Fruit fly (Drosophila melanogaster) whole organism: ENCODE measurements around the gene MnM.

Source experiments
- CG8478 ChIP-seq: fragments of >200 bp; optimal IDR thresholded peaks from 2 replicates; lab custom pipeline; 2018; ENCODE audit warnings: inconsistent platforms
- Dll ChIP-seq: fragments of >200 bp; optimal IDR thresholded peaks from 2 replicates; lab custom pipeline; 2017
- EcR ChIP-seq, 2 experiments: fragments of >200 bp; optimal IDR thresholded peaks; 2 replicates each; lab custom pipeline; 2017; ENCODE audit warnings: missing biosample characterization in 2 of 2, missing genetic modification characterization in 2 of 2, missing genetic modification reagents in 2 of 2
- pan ChIP-seq: fragments of >200 bp; optimal IDR thresholded peaks from 2 replicates; lab custom pipeline; 2017
- psq ChIP-seq: fragments of >200 bp; optimal IDR thresholded peaks from 2 replicates; lab custom pipeline; 2017
- usp ChIP-seq: fragments of >200 bp; optimal IDR thresholded peaks from 2 replicates; lab custom pipeline; 2017; ENCODE audit warnings: missing biosample characterization, missing genetic modification characterization, mixed read lengths

MnM gene

DNA sequence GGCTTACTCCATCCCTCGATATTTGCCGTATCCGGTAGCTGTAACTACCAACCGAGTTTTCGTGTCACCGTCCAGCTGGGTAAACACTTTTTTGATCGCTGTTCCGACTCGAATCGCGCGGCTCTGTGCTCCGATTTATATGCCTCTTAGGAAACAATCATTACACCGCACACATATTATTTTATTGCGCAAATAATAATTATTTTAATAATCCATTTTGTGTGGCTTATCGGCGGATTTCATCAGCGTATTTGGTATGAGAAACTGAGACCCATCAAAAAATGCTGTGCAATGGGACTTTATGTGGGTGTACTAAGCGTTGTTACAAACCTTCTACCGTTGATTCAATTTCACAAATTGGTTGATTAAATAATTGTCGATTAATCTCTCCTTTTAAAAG, 24.7 kb upstream of the MnM start, which contains the start of gene CG32271:
Gene CG32271 (minus strand): TSS at position 101 of the 400 bp plus-strand sequence.
- TF ChIP-seq psq (lab: Kevin White, UChicago) = no peak
- no peak for TF ChIP-seq pan (lab: Kevin White, UChicago)
- no peak for TF ChIP-seq Dll (lab: Kevin White, UChicago)
- TF ChIP-seq EcR (GFP tag; optimal IDR thresholded peaks at IDR 0.05; lab: Kevin White, UChicago) = no peak
- no peak for TF ChIP-seq CG8478 (lab: Kevin White, UChicago)
- no peak for TF ChIP-seq usp (GFP tag; lab: Kevin White, UChicago)

DNA sequence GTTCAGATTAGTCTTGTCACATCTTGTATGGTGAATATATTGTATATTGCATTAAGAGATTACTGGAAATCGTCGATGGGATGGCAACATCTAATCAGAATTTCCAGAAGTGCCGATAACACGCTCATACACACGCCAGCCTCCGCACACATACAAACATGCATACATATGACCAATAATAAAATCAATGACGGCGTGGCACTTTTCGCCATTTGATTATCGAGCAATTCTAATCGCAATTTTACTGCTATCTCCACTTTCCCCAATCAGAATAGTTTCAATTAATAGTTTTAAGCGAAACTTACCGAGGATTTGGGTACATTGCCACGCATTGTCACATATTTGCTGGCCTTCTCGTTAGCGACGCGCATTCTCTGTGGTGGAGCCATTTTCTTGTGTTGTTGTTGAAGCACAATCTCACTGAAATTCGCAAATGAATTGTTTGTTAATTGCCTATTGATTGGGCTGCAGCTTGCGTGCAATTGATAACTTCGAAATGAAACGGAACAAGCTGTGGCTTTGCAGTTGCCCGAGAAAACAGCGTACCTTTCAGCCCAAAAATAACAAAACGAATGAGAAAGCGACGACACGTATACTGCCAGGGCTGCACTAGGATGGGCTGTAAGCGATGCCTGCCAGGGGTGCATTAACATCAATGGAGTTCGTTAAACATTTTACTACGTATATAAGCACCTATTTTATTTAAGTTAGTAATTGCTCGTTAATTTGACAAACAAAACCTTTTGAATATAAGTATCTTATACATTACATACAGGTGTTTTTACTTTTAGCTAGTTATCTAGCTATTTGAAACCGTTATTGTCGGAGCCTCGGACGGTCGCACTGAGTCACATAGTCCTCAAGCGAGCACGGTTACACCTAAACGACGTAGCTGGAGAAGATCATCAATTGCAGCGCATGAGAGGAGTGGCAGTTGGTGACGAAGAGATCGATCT, 20.3 kb upstream of the MnM start, which contains the start of the genes CG32276 and gry:
Gene CG32276 (minus strand): TSS at position 601 of the 956 bp plus-strand sequence.
Gene gry (plus strand): TSS at position 644 of the 956 bp plus-strand sequence.
- TF ChIP-seq Dll (lab: Kevin White, UChicago) (no peak), CG8478 (lab: Kevin White, UChicago) (no peak), pan (lab: Kevin White, UChicago) (no peak)

DNA sequence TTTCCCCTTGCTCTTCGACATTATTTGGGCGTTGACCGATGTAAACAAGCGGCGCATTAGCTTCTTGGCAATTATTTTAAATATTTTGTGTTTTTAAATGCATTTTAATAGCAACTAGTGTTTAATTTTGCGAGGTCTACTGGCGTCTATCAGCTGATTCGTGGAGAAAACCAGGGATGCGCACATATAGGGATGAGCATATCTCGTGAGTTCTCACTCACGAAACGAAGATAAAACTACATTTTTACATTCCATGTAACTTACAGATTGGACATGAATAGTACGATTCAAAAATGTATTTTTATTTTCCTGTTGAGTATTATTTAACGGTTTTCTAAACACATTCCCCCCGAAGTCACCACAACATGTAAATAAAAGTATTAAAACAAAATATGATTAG, 19.1 kb upstream of the MnM start, which contains the start of gene CG14966:
Gene CG14966 (minus strand): TSS at position 168 of the 400 bp plus-strand sequence.
- TF ChIP-seq EcR (GFP tag; optimal IDR thresholded peaks at IDR 0.05; lab: Kevin White, UChicago) (no peak), CG8478 (lab: Kevin White, UChicago) (no peak), psq (lab: Kevin White, UChicago) (no peak), Dll (lab: Kevin White, UChicago) (no peak), pan (lab: Kevin White, UChicago) (no peak), usp (GFP tag; lab: Kevin White, UChicago) (no peak)

DNA sequence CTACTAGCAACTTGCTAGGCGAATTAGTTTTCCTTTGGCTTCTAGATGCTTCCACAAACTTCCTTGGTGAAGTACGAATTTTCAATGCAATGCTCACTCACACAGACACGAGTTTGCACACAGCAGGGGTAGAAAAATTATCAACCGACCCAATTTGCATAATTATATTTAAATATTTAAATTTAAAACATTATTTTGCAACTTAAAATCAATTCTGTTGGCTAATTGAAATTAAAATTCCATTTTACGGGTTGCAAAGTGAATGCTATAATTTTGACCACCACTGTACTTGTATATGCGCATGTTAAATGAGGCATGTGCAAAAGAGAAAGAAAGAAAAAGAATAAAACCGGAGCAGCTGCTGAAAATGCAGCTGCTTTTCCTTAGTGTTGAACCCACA, 15.7 kb upstream of the MnM start:
- TF ChIP-seq Dll (lab: Kevin White, UChicago) = no peak
- no peak for TF ChIP-seq EcR (GFP tag; optimal IDR thresholded peaks at IDR 0.05; lab: Kevin White, UChicago)
- no peak for TF ChIP-seq pan (lab: Kevin White, UChicago)
- TF ChIP-seq psq (lab: Kevin White, UChicago) = no peak
- TF ChIP-seq usp (GFP tag; lab: Kevin White, UChicago) = no peak
- no peak for TF ChIP-seq CG8478 (lab: Kevin White, UChicago)

DNA sequence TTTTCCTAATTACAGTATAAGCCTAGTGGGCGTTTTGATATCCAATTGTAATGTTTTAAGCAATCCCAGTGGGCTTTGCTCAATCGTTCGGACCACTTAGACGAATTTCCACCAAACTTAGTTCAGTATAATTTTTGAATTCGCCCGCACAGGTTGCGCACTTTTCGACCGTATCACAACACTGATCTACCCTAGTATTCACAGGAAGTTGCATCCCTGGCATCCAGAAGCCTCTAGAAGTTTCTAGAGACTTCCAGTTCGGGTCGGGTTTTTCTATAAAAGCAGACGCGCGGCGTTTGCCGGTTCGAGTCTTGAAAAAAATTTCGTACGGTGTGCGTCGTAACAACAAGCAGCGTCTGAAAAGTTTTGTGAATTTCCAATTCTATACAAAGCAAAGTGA, 14.5 kb upstream of the MnM start, which contains the start of gene Hsp83:
Gene Hsp83 (plus strand): TSS at position 58 of the 400 bp plus-strand sequence.
- TF ChIP-seq usp (GFP tag; lab: Kevin White, UChicago) = no peak
- TF ChIP-seq pan (lab: Kevin White, UChicago) = no peak
- TF ChIP-seq psq (lab: Kevin White, UChicago) = no peak
- TF ChIP-seq Dll (lab: Kevin White, UChicago) = no peak
- no peak for TF ChIP-seq CG8478 (lab: Kevin White, UChicago)
- TF ChIP-seq EcR (GFP tag; optimal IDR thresholded peaks at IDR 0.05; lab: Kevin White, UChicago) = no peak

DNA sequence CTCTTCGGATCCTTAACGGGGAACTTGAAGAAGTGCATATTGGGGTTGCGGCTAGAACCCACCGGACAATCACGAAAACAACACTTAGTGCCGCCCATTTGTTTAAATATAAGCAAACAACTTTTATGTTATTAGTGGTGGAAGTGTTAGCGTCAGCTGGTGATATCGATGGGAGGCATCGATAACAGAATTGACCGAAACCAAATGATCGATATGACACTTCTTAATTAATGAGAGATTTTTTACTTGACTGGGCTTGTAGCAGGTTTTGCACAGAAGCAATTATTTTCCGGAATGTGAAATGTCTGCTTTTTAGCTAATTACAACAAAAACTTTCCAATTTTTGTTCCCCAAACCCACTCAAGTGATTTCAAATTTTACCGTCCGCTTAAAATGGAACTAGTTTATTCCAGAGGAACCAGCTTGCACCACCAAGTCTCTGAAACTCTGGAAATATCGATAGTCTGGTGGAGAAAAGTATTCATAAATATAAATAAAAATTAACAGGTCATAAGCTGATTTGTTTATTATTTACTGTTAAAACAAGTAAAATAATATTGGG, 14.0 kb upstream of the MnM start, which contains the start of gene CG14965:
Gene CG14965 (minus strand): TSS at position 159 of the 562 bp plus-strand sequence.
- TF ChIP-seq CG8478 (lab: Kevin White, UChicago) (no peak), Dll (lab: Kevin White, UChicago) (no peak), usp (GFP tag; lab: Kevin White, UChicago) (no peak), EcR (GFP tag; optimal IDR thresholded peaks at IDR 0.05; lab: Kevin White, UChicago) (no peak), psq (lab: Kevin White, UChicago) (no peak), pan (lab: Kevin White, UChicago) (no peak)

DNA sequence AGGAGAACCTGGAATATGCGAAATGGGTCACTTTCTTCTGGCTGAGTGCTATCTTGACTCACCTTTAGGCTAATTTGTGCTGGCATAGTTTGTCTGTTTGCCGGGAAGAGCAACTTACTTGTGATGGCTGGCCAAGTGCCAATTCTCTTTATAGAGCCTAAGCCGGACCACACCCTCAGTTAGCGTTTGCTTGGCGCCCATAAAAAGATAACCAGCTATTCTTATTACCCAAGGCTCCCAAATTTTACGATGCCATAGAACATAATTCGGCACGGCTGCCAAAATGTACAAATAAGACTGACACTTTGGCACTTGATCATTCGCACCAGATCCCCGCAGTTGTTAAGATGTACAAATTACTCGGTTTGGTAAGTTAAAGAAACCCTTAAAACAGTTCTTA, 11.3 kb upstream of the MnM start, which contains the start of the genes CG42525 and CG14958:
Gene CG42525 (minus strand): TSS at position 101 of the 400 bp plus-strand sequence.
Gene CG14958 (plus strand): TSS at position 332 of the 400 bp plus-strand sequence.
- TF ChIP-seq Dll (lab: Kevin White, UChicago) (no peak), CG8478 (lab: Kevin White, UChicago) (no peak), EcR (GFP tag; optimal IDR thresholded peaks at IDR 0.05; lab: Kevin White, UChicago) (no peak), usp (GFP tag; lab: Kevin White, UChicago) (no peak), psq (lab: Kevin White, UChicago) (no peak), pan (lab: Kevin White, UChicago) (no peak)

DNA sequence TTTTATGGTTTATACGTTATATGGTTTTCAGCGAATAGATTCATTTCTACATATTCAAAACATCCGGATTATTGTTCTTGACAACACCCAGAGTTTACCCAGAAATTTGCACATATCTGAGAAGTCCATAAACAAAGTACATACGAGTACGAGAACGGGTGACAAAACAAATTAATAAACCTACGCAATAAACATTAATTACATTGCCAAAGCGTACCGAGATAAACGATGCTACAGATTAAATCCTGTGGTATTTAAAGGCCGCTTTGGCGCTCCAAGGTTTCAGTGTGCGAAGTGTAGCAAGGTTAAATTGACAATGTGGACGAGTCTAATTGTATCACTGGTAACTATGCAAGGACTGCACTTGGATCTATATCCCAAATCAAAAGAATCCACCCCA, 8.9 kb upstream of the MnM start, which contains the start of gene CG14957:
Gene CG14957 (plus strand): TSS at position 301 of the 400 bp plus-strand sequence.
- no peak for TF ChIP-seq EcR (GFP tag; optimal IDR thresholded peaks at IDR 0.05; lab: Kevin White, UChicago)
- TF ChIP-seq pan (lab: Kevin White, UChicago) = no peak
- TF ChIP-seq CG8478 (lab: Kevin White, UChicago) = no peak
- TF ChIP-seq Dll (lab: Kevin White, UChicago) = no peak
- TF ChIP-seq psq (lab: Kevin White, UChicago) = no peak
- TF ChIP-seq usp (GFP tag; lab: Kevin White, UChicago) = no peak

DNA sequence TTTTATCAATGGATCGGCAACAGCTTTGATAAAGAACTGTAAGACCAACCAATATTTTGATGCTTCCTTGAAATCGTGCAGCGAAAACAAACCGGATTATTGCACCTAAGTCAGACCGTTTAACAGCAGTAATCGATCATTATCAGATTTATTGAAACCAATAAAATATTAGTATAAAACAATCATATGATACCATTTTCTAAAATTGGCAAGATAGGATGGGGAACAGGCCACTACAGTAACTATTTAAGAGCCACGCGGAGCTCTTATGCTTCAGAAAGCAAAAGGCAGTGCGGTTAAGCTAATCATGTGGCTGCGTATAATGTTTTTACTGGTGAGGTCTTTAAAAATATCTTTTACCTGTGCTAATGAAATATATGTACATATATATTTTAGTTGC, 8.0 kb upstream of the MnM start, which contains the start of gene CG32284:
Gene CG32284 (plus strand): TSS at position 301 of the 400 bp plus-strand sequence.
- TF ChIP-seq pan (lab: Kevin White, UChicago) (no peak), usp (GFP tag; lab: Kevin White, UChicago) (no peak)

DNA sequence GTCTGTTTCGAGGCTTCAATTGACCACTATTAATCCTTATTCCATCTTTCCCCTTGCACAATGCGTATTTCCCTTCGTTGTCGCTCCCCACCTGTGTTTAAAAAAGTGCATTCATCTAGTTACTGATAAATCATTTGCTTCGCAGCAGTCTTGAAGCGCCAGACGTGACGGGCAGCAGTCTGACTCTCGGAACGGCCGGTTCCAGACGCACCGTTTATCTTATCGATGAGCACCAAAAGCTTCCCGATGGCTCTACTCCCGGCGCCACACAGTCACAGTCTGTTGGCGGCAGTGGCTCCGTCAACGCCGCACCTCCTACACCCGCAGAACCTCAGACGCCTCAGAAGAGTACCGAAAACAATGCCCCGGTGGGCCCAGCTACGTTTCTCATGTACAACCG, 5.7 kb upstream of the MnM start, which contains the start of gene CG42494:
Gene CG42494 (plus strand): TSS at position 301 of the 400 bp plus-strand sequence.
- TF ChIP-seq Dll (lab: Kevin White, UChicago) = no peak
- TF ChIP-seq usp (GFP tag; lab: Kevin White, UChicago) = no peak
- no peak for TF ChIP-seq pan (lab: Kevin White, UChicago)
- no peak for TF ChIP-seq psq (lab: Kevin White, UChicago)
- no peak for TF ChIP-seq CG8478 (lab: Kevin White, UChicago)
- no peak for TF ChIP-seq EcR (GFP tag; optimal IDR thresholded peaks at IDR 0.05; lab: Kevin White, UChicago)
